Worm (Caenorhabditis elegans) whole organism, early embryonic: ENCODE measurements around the gene pbo-4.

Experiments
- B0310.2 ChIP-seq: sonication (generic microtip); optimal IDR thresholded peaks from 2 replicates; lab custom pipeline; 2016; ENCODE audit warnings: mild to moderate bottlenecking, missing genetic modification characterization, missing compliant biosample characterization
- F13C5.2 ChIP-seq: sonication (generic microtip); optimal IDR thresholded peaks from 2 replicates; lab custom pipeline; 2017; ENCODE audit warnings: mild to moderate bottlenecking, missing genetic modification characterization, inconsistent platforms, missing compliant biosample characterization
- aly-1 ChIP-seq: sonication (generic microtip); optimal IDR thresholded peaks from 2 replicates; lab custom pipeline; 2016; ENCODE audit warnings: missing genetic modification characterization, missing compliant biosample characterization
- ama-1 ChIP-seq: fragments of 150-350 bp; optimal IDR thresholded peaks from 2 replicates; lab custom pipeline; 2014
- ceh-13 ChIP-seq: fragments of 200-800 bp; sonication (Bioruptor generic); optimal IDR thresholded peaks from 2 replicates; lab custom pipeline; 2018; ENCODE audit warnings: mild to moderate bottlenecking, missing genetic modification characterization, missing compliant biosample characterization
- ceh-36 ChIP-seq: sonication (generic microtip); optimal IDR thresholded peaks from 2 replicates; lab custom pipeline; 2016; ENCODE audit warnings: missing genetic modification characterization, inconsistent platforms, missing compliant biosample characterization
- ets-7 ChIP-seq: sonication (generic microtip); optimal IDR thresholded peaks from 2 replicates; lab custom pipeline; 2016; ENCODE audit warnings: missing genotype, missing genetic modification characterization, missing compliant biosample characterization
- flt-1 ChIP-seq: fragments of 200-800 bp; sonication (Bioruptor generic); IDR thresholded peaks from 2 replicates; pipeline ENCODE4 v1.3.6; 2022; ENCODE audit warnings: missing genetic modification characterization, missing compliant biosample characterization
- hmbx-1 ChIP-seq: sonication (generic microtip); optimal IDR thresholded peaks from 2 replicates; lab custom pipeline; 2016; ENCODE audit warnings: mild to moderate bottlenecking, missing genetic modification characterization, missing compliant biosample characterization
- hmg-4 ChIP-seq: fragments of 200-800 bp; sonication (Bioruptor generic); optimal IDR thresholded peaks from 2 replicates; lab custom pipeline; 2018; ENCODE audit warnings: mild to moderate bottlenecking, missing genetic modification characterization, missing compliant biosample characterization
- hnd-1 ChIP-seq: sonication (generic microtip); optimal IDR thresholded peaks from 2 replicates; lab custom pipeline; 2016; ENCODE audit warnings: missing genetic modification characterization, missing compliant biosample characterization
- pes-1 ChIP-seq: fragments of 200-800 bp; sonication (Bioruptor generic); IDR thresholded peaks from 2 replicates; pipeline ENCODE4 v1.3.6; 2022; ENCODE audit warnings: missing genetic modification reagents, missing genetic modification characterization, missing compliant biosample characterization
- scrt-1 ChIP-seq: fragments of 200-800 bp; sonication (Bioruptor generic); IDR thresholded peaks from 2 replicates; pipeline ENCODE4 v1.3.6; 2022; ENCODE audit warnings: missing genetic modification characterization, missing compliant biosample characterization
- sea-1 ChIP-seq: fragments of 200-800 bp; sonication (Bioruptor generic); conservative IDR thresholded peaks from 2 replicates; pipeline ENCODE4 v1.3.6; 2022; ENCODE audit warnings: missing genetic modification characterization, missing compliant biosample characterization
- tbx-11 ChIP-seq: fragments of 200-800 bp; sonication (Bioruptor generic); IDR thresholded peaks from 2 replicates; pipeline ENCODE4 v1.3.6; 2022; ENCODE audit warnings: missing genetic modification characterization, missing compliant biosample characterization
- tbx-37 ChIP-seq: fragments of 200-800 bp; sonication (Bioruptor generic); conservative IDR thresholded peaks from 2 replicates; pipeline ENCODE4 v1.3.6; 2022; ENCODE audit warnings: missing genetic modification reagents, missing genetic modification characterization, missing compliant biosample characterization
- tra-4 ChIP-seq: sonication (generic microtip); optimal IDR thresholded peaks from 2 replicates; lab custom pipeline; 2017; ENCODE audit warnings: missing genetic modification characterization, missing compliant biosample characterization

Gene pbo-4

DNA sequence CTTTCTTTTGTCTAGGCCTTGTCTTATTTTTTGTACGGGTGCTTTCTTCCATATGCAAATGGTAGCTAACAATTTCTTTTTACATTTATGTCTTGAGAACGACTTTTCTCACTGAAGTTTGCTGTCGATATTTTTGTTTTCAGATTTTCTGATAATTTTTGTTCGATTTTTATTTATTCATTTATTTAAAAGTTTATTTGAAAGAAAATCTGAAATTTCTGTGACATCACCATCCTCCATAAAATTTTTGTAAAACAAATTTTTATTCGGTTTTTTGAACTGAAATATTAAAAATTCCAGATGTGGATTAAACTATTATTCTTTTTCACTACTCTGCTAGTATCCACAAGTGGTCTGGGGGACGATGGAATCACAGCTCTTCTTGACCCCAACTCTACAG lies at the start of gene pbo-4:
Gene pbo-4 (plus strand): TSS at position 301 of the 400 bp plus-strand sequence.
- TF ChIP-seq pes-1 (GFP tag; lab: Robert Waterston, UW): no peak
- TF ChIP-seq tra-4: no peak
- TF ChIP-seq B0310.2 (tag; lab: Kevin White, UChicago): no peak
- no peak for TF ChIP-seq flt-1
- no peak for TF ChIP-seq tbx-37 (GFP tag; lab: Robert Waterston, UW)
- TF ChIP-seq hmbx-1 (tag; lab: Kevin White, UChicago): no peak
- no peak for TF ChIP-seq ceh-13 (GFP tag; lab: Kevin White, UChicago)
- no peak for TF ChIP-seq ets-7 (tag; lab: Kevin White, UChicago)
- TF ChIP-seq scrt-1 (GFP tag; lab: Robert Waterston, UW): no peak
- TF ChIP-seq hmg-4 (GFP tag; lab: Kevin White, UChicago): no peak
- no peak for TF ChIP-seq ceh-36 (tag; lab: Kevin White, UChicago)
- no peak for TF ChIP-seq sea-1 (GFP tag; lab: Robert Waterston, UW)
- no peak for TF ChIP-seq hnd-1 (tag; lab: Kevin White, UChicago)
- TF ChIP-seq aly-1: no peak
- TF ChIP-seq tbx-11: no peak
- no peak for TF ChIP-seq F13C5.2 (tag; lab: Kevin White, UChicago)
- no peak for TF ChIP-seq ama-1 (lab: Kevin White, UChicago)

ce11 chrX:10907418-10907817 lies 46.5 kb upstream of the pbo-4 start:
- TF ChIP-seq hnd-1 (tag; lab: Kevin White, UChicago) (no peak), ets-7 (tag; lab: Kevin White, UChicago) (no peak), scrt-1 (GFP tag; lab: Robert Waterston, UW) (no peak), tra-4 (no peak), aly-1 (no peak), tbx-11 (no peak), ama-1 (lab: Kevin White, UChicago) (no peak), pes-1 (GFP tag; lab: Robert Waterston, UW) (no peak), ceh-13 (GFP tag; lab: Kevin White, UChicago) (no peak), ceh-36 (tag; lab: Kevin White, UChicago) (no peak), hmbx-1 (tag; lab: Kevin White, UChicago) (no peak), hmg-4 (GFP tag; lab: Kevin White, UChicago) (no peak)

ce11 chrX:10909661-10910060 lies 44.3 kb upstream of the pbo-4 start:
- TF ChIP-seq pes-1 (GFP tag; lab: Robert Waterston, UW): no peak
- TF ChIP-seq ceh-36 (tag; lab: Kevin White, UChicago): no peak
- no peak for TF ChIP-seq B0310.2 (tag; lab: Kevin White, UChicago)
- no peak for TF ChIP-seq tra-4
- TF ChIP-seq flt-1: no peak
- no peak for TF ChIP-seq tbx-11

- TF ChIP-seq ceh-13 (GFP tag; lab: Kevin White, UChicago) (no peak), tra-4 (no peak), ets-7 (tag; lab: Kevin White, UChicago) (no peak), hmbx-1 (tag; lab: Kevin White, UChicago) (no peak), hmg-4 (GFP tag; lab: Kevin White, UChicago) (no peak), B0310.2 (tag; lab: Kevin White, UChicago) (no peak), flt-1 (no peak), tbx-11 (no peak), hnd-1 (tag; lab: Kevin White, UChicago) (no peak)
Measured at ce11 chrX:10910716-10911115, 43.2 kb upstream of the pbo-4 start, which contains the start of gene F47B10.8. TSS of gene F47B10.8 (minus strand) at chrX:10910816.

DNA sequence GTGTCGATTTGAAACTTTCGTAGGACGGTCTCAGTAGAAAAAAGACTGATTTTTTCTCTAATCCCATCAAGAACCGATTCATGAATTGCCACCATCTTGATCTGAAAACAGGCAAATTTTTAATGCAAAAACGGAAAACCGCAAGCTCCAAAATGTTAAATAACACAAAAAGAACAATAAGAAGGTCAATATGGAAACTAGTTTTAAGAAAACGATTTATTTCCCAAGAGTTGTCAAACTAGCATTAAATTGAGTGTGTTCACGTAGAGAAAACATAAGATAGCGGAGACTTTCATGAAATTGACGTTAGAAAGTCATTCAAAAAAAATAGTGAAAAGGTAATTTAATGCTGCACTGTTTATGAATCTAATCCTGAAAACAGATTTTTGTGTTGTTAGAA lies 40.0 kb upstream of the pbo-4 start, which contains the start of gene F47B10.9:
Gene F47B10.9 (minus strand): TSS at position 101 of the 400 bp plus-strand sequence.
- TF ChIP-seq flt-1 (no peak), tbx-11 (no peak), B0310.2 (tag; lab: Kevin White, UChicago) (no peak), pes-1 (GFP tag; lab: Robert Waterston, UW) (no peak)

- TF ChIP-seq ets-7 (tag; lab: Kevin White, UChicago) (no peak), ama-1 (lab: Kevin White, UChicago) (no peak), tra-4 (no peak), tbx-11 (no peak), F13C5.2 (tag; lab: Kevin White, UChicago) (no peak)
Measured at ce11 chrX:10914421-10915277, 39.3 kb upstream of the pbo-4 start.

DNA sequence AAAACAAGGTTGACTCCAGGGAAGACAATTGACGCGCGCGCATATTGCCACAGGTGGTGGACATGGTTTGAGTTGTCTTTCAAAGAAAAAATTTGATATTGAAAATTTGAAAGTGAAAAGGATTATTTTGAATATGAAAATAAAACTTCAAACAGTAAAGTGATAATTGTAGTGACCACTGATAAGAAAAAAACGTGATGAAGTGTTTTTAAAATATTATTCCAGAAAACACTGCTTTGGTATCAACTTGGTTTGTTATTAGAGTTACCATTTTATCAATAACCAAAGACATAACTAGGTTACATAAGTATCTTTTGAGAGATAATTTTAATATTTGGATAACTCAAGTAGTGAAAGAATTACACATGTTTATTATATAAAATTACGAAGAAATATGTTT lies 37.7 kb upstream of the pbo-4 start:
- TF ChIP-seq hnd-1 (tag; lab: Kevin White, UChicago) (no peak), ets-7 (tag; lab: Kevin White, UChicago) (no peak), ceh-36 (tag; lab: Kevin White, UChicago) (no peak), B0310.2 (tag; lab: Kevin White, UChicago) (no peak), sea-1 (GFP tag; lab: Robert Waterston, UW) (no peak), scrt-1 (GFP tag; lab: Robert Waterston, UW) (no peak), aly-1 (no peak), hmg-4 (GFP tag; lab: Kevin White, UChicago) (no peak)

- TF ChIP-seq scrt-1 (GFP tag; lab: Robert Waterston, UW): no peak
- TF ChIP-seq hmg-4 (GFP tag; lab: Kevin White, UChicago): no peak
- TF ChIP-seq hmbx-1 (tag; lab: Kevin White, UChicago): no peak
- no peak for TF ChIP-seq tra-4
- no peak for TF ChIP-seq ceh-36 (tag; lab: Kevin White, UChicago)
- no peak for TF ChIP-seq ama-1 (lab: Kevin White, UChicago)
- TF ChIP-seq tbx-11: no peak
- no peak for TF ChIP-seq B0310.2 (tag; lab: Kevin White, UChicago)
- TF ChIP-seq aly-1: no peak
- TF ChIP-seq F13C5.2 (tag; lab: Kevin White, UChicago): no peak
- no peak for TF ChIP-seq pes-1 (GFP tag; lab: Robert Waterston, UW)
- TF ChIP-seq ets-7 (tag; lab: Kevin White, UChicago): no peak
- TF ChIP-seq sea-1 (GFP tag; lab: Robert Waterston, UW): no peak
- no peak for TF ChIP-seq tbx-37 (GFP tag; lab: Robert Waterston, UW)
- TF ChIP-seq ceh-13 (GFP tag; lab: Kevin White, UChicago): no peak
- TF ChIP-seq flt-1: no peak
- TF ChIP-seq hnd-1 (tag; lab: Kevin White, UChicago): no peak
Measured at ce11 chrX:10919613-10920012, 34.3 kb upstream of the pbo-4 start, which contains the start of gene nstp-9. TSS of gene nstp-9 (minus strand) at chrX:10919713.
